Worm (Caenorhabditis elegans) whole organism, L4 larva: Measurements from ENCODE around the gene Y39B6A.41.

Experiments
- F10B5.3 ChIP-seq: sonication (generic microtip); optimal IDR thresholded peaks from 2 replicates; lab custom pipeline; 2016; ENCODE audit warnings: mild to moderate bottlenecking, missing genetic modification characterization, missing compliant biosample characterization
- T26A8.4 ChIP-seq: fragments of 200-800 bp; sonication (Bioruptor generic); IDR thresholded peaks from 2 replicates; pipeline ENCODE4 v1.3.6; 2022; ENCODE audit warnings: missing genetic modification characterization, missing compliant biosample characterization
- Y48G9A.11 ChIP-seq: fragments of 200-800 bp; sonication (Bioruptor generic); IDR thresholded peaks from 2 replicates; pipeline ENCODE4 v1.3.6; 2022; ENCODE audit warnings: missing genetic modification reagents, missing genetic modification characterization, missing compliant biosample characterization
- Y5F2A.4 ChIP-seq: fragments of 200-800 bp; sonication (Bioruptor generic); optimal IDR thresholded peaks from 2 replicates; lab custom pipeline; 2018; ENCODE audit warnings: mild to moderate bottlenecking, missing genetic modification characterization, missing compliant biosample characterization
- Y75B8A.6 ChIP-seq: fragments of 200-800 bp; sonication (Bioruptor generic); IDR thresholded peaks from 2 replicates; pipeline ENCODE4 v1.3.6; 2022; ENCODE audit warnings: missing genetic modification reagents, missing genetic modification characterization, missing compliant biosample characterization
- aha-1 ChIP-seq: fragments of 150-350 bp; peaks from one replicate; lab custom pipeline; 2014; ENCODE audit warnings: missing biosample characterization, missing genetic modification characterization
- ama-1 ChIP-seq: fragments of 150-350 bp; optimal IDR thresholded peaks from 2 replicates; lab custom pipeline; 2014; ENCODE audit warnings: inconsistent platforms, mixed read lengths
- attf-4 ChIP-seq: sonication (generic microtip); optimal IDR thresholded peaks from 3 replicates; lab custom pipeline; 2017; ENCODE audit warnings: missing biosample characterization, missing genetic modification characterization
- ceh-28 ChIP-seq: fragments of 150-350 bp; optimal IDR thresholded peaks from 2 replicates; lab custom pipeline; 2014; ENCODE audit warnings: missing biosample characterization, missing genetic modification reagents, missing genetic modification characterization
- ceh-44 ChIP-seq: fragments of 200-800 bp; sonication (Bioruptor generic); IDR thresholded peaks from 2 replicates; pipeline ENCODE4 v1.3.6; 2022; ENCODE audit warnings: missing genetic modification reagents, missing genetic modification characterization, missing compliant biosample characterization
- ceh-62 ChIP-seq: sonication (generic microtip); optimal IDR thresholded peaks from 2 replicates; lab custom pipeline; 2017; ENCODE audit warnings: missing biosample characterization, missing genetic modification characterization
- ceh-82 ChIP-seq: sonication (generic microtip); optimal IDR thresholded peaks from 2 replicates; lab custom pipeline; 2017; ENCODE audit warnings: missing biosample characterization, missing genetic modification characterization
- ces-1 ChIP-seq: fragments of 150-350 bp; sonication (generic microtip); optimal IDR thresholded peaks from 4 replicates; lab custom pipeline; 2014; ENCODE audit warnings: missing biosample characterization, missing genetic modification reagents, missing genetic modification characterization
- daf-12 ChIP-seq: fragments of 150-350 bp; optimal IDR thresholded peaks from 2 replicates; lab custom pipeline; 2014; ENCODE audit warnings: missing biosample characterization, missing genetic modification reagents, missing genetic modification characterization
- daf-16 ChIP-seq, 3 experiments: sonication (generic microtip); optimal IDR thresholded peaks; 2 replicates each; lab custom pipeline; 2016 to 2017; ENCODE audit warnings: missing genetic modification characterization in 3 of 3, missing genetic modification reagents in 3 of 3, mild to moderate bottlenecking in 2 of 3, missing compliant biosample characterization in 2 of 3, missing biosample characterization in 1 of 3, moderate library complexity in 1 of 3
- dmd-6 ChIP-seq: fragments of 200-800 bp; sonication (Bioruptor generic); IDR thresholded peaks from 2 replicates; pipeline ENCODE4 v1.3.6; 2022; ENCODE audit warnings: missing genetic modification reagents, missing genetic modification characterization, missing compliant biosample characterization
- dmd-8 ChIP-seq: fragments of 200-800 bp; sonication (Bioruptor generic); IDR thresholded peaks from 2 replicates; pipeline ENCODE4 v1.3.6; 2022; ENCODE audit warnings: missing genetic modification characterization, missing compliant biosample characterization
- dve-1 ChIP-seq: sonication (generic microtip); optimal IDR thresholded peaks from 2 replicates; lab custom pipeline; 2017; ENCODE audit warnings: antibody characterized with exemption, mild to moderate bottlenecking, missing genetic modification characterization, missing compliant biosample characterization; ENCODE audit not compliant: insufficient read depth
- egl-27 ChIP-seq: sonication (generic microtip); optimal IDR thresholded peaks from 3 replicates; lab custom pipeline; 2017; ENCODE audit warnings: missing biosample characterization, missing genetic modification reagents, missing genetic modification characterization
- hmg-1.1 ChIP-seq: fragments of 200-800 bp; sonication (Bioruptor generic); IDR thresholded peaks from 2 replicates; pipeline ENCODE4 v1.3.6; 2022; ENCODE audit warnings: missing genetic modification reagents, missing genetic modification characterization, missing compliant biosample characterization
- lsy-2 ChIP-seq, 2 experiments: fragments of 150-350 bp in 1 of 2; sonication (generic microtip) in 1 of 2; optimal IDR thresholded peaks; 2 replicates each; lab custom pipeline; 2014 to 2017; ENCODE audit warnings: missing biosample characterization in 2 of 2, missing genetic modification characterization in 2 of 2
- mdt-29 ChIP-seq: fragments of 200-800 bp; sonication (Bioruptor generic); IDR thresholded peaks from 2 replicates; pipeline ENCODE4 v1.3.6; 2022; ENCODE audit warnings: missing genetic modification reagents, missing genetic modification characterization, missing compliant biosample characterization
- mep-1 ChIP-seq: fragments of 150-350 bp; sonication (generic microtip); optimal IDR thresholded peaks from 3 replicates; lab custom pipeline; 2014; ENCODE audit warnings: missing biosample characterization, missing genetic modification characterization
- mes-2 ChIP-seq: sonication (generic microtip); optimal IDR thresholded peaks from 2 replicates; lab custom pipeline; 2016; ENCODE audit warnings: missing genotype, mild to moderate bottlenecking, missing genetic modification characterization, missing compliant biosample characterization; ENCODE audit not compliant: poor library complexity, severe bottlenecking
- nhr-28 ChIP-seq: fragments of 150-350 bp; optimal IDR thresholded peaks from 2 replicates; lab custom pipeline; 2014; ENCODE audit warnings: missing biosample characterization, missing genetic modification characterization
- nhr-77 ChIP-seq: fragments of 150-350 bp; optimal IDR thresholded peaks from 2 replicates; lab custom pipeline; 2014; ENCODE audit warnings: missing biosample characterization, missing genetic modification characterization
- pha-4 ChIP-seq, 2 experiments: fragments of 150-350 bp in 1 of 2; fragments of 200-800 bp in 1 of 2; sonication (Bioruptor generic) in 1 of 2; IDR thresholded peaks in 1 of 2; optimal IDR thresholded peaks in 1 of 2; 2 replicates each; pipeline versions ENCODE4 v1.3.6 to Lab custom; 2014 to 2022; ENCODE audit warnings: missing genetic modification characterization in 2 of 2, missing genetic modification reagents in 2 of 2, missing biosample characterization in 1 of 2, missing compliant biosample characterization in 1 of 2
- rbr-2 ChIP-seq: sonication (generic microtip); optimal IDR thresholded peaks from 2 replicates; lab custom pipeline; 2016; ENCODE audit warnings: missing genotype, missing genetic modification characterization, missing compliant biosample characterization
- saeg-2 ChIP-seq: fragments of 200-800 bp; sonication (Bioruptor generic); IDR thresholded peaks from 2 replicates; pipeline ENCODE4 v1.3.6; 2022; ENCODE audit warnings: missing genetic modification reagents, missing genetic modification characterization, missing compliant biosample characterization
- set-16 ChIP-seq: fragments of 200-800 bp; sonication (Bioruptor generic); IDR thresholded peaks from 2 replicates; pipeline ENCODE4 v1.3.6; 2022; ENCODE audit warnings: missing genetic modification reagents, missing genetic modification characterization, missing compliant biosample characterization
- skn-1 ChIP-seq: fragments of 150-350 bp; optimal IDR thresholded peaks from 2 replicates; lab custom pipeline; 2014; ENCODE audit warnings: missing biosample characterization, missing genetic modification characterization
- tag-97 ChIP-seq: fragments of 200-800 bp; sonication (Bioruptor generic); IDR thresholded peaks from 2 replicates; pipeline ENCODE4 v1.3.6; 2022; ENCODE audit warnings: missing genetic modification characterization, missing compliant biosample characterization
- tra-1 ChIP-seq: fragments of 200-800 bp; sonication (Bioruptor generic); IDR thresholded peaks from 2 replicates; pipeline ENCODE4 v1.3.6; 2022; ENCODE audit warnings: missing genetic modification reagents, missing genetic modification characterization, missing compliant biosample characterization
- unc-62 ChIP-seq, 3 experiments: fragments of 150-350 bp in 1 of 3; sonication (generic microtip); optimal IDR thresholded peaks in 2 of 3; peaks in 1 of 3; 1 replicate in 1 of 3; 2 replicates in 2 of 3; lab custom pipeline; 2014 to 2017; ENCODE audit warnings: missing biosample characterization in 3 of 3, missing genetic modification characterization in 3 of 3, missing genetic modification reagents in 3 of 3, missing genotype in 1 of 3

Gene Y39B6A.41

ce11 chrV:19013215-19013614, 35.4 kb upstream of the Y39B6A.41 start:
- TF ChIP-seq attf-4 (tag; lab: Kevin White, UChicago) (no peak), unc-62 (GFP tag; optimal IDR thresholded peaks at IDR 0.05 in 1 of 2; lab: Kevin White, UChicago) (peak in 1 of 2 experiments; percentile 92), unc-62 (tag; optimal IDR thresholded peaks at IDR 0.05; lab: Kevin White, UChicago) (no peak), aha-1 (tag; lab: Kevin White, UChicago) (peak; percentile 28), daf-12 (tag; lab: Kevin White, UChicago) (no peak)

- TF ChIP-seq ceh-28 (peak; percentile 97), dmd-6 (GFP tag; lab: Robert Waterston, UW) (no peak)
Measured at ce11 chrV:19010405-19010804, 32.6 kb upstream of the Y39B6A.41 start.

ce11 chrV:19001656-19002055, 23.9 kb upstream of the Y39B6A.41 start, which contains the start of gene Y39B6A.33:
Gene Y39B6A.33 (plus strand): TSS chrV:19001956.
- TF ChIP-seq tag-97 (no peak), hmg-1.1 (GFP tag; lab: Robert Waterston, UW) (no peak), ceh-44 (GFP tag; lab: Robert Waterston, UW) (0 out of 2 replicates have a peak, but pooled peaks have one; percentile 5), dmd-8 (no peak)

- TF ChIP-seq ces-1 (no peak), nhr-28 (peak; percentile 7), Y75B8A.6 (GFP tag; lab: Robert Waterston, UW) (no peak), tra-1 (no peak), Y5F2A.4 (no peak), egl-27 (no peak), pha-4 (GFP tag; IDR thresholded peaks at IDR 0.05; lab: Robert Waterston, UW) (peak; percentile 30; the same call in 1 of the 2 replicates), pha-4 (tag; optimal IDR thresholded peaks at IDR 0.05; lab: Kevin White, UChicago) (no peak), daf-16 (GFP tag; optimal IDR thresholded peaks at IDR 0.05; lab: Kevin White, UChicago) (peak in 1 of 2 experiments; percentile 9), daf-16 (tag; optimal IDR thresholded peaks at IDR 0.05; lab: Kevin White, UChicago) (no peak), ceh-44 (GFP tag; lab: Robert Waterston, UW) (no peak), ceh-82 (tag; lab: Kevin White, UChicago) (no peak), F10B5.3 (tag; lab: Kevin White, UChicago) (peak; percentile 27), skn-1 (tag; lab: Kevin White, UChicago) (no peak), mdt-29 (GFP tag; lab: Robert Waterston, UW) (no peak), mes-2 (tag; lab: Kevin White, UChicago) (peak; percentile 48), rbr-2 (peak; percentile 33), dve-1 (tag; lab: Kevin White, UChicago) (peak; percentile 2), aha-1 (tag; lab: Kevin White, UChicago) (peak; percentile 61), T26A8.4 (GFP tag; lab: Robert Waterston, UW) (no peak), set-16 (GFP tag; lab: Robert Waterston, UW) (peak; percentile 37; the same call in 1 of the 2 replicates), ceh-62 (tag; lab: Kevin White, UChicago) (no peak), lsy-2 (tag; optimal IDR thresholded peaks at IDR 0.05; lab: Kevin White, UChicago) (peak in 1 of 2 experiments; percentile 28), mep-1 (tag; lab: Kevin White, UChicago) (peak; percentile 45), ama-1 (peak; percentile 17), nhr-77 (peak; percentile 30), saeg-2 (GFP tag; lab: Robert Waterston, UW) (no peak), Y48G9A.11 (GFP tag; lab: Robert Waterston, UW) (0 out of 2 replicates have a peak, but pooled peaks have one; percentile 13)
- TF ChIP-seq, all 104 proteins: peak for 14
Measured at ce11 chrV:19001016-19001415, 23.2 kb upstream of the Y39B6A.41 start, which contains the start of gene Y39B6A.34. Gene Y39B6A.34 (plus strand): TSS chrV:19001018.
